Worm (Caenorhabditis elegans) whole organism, L4/young adult: ENCODE data around the gene R09E10.1.

ENCODE experiments used
- W03F9.2 ChIP-seq: fragments of 150-350 bp; optimal IDR thresholded peaks from 2 replicates; lab custom pipeline; 2014; ENCODE audit warnings: missing biosample characterization, missing genetic modification characterization
- dao-5 ChIP-seq: sonication (generic microtip); optimal IDR thresholded peaks from 2 replicates; lab custom pipeline; 2016; ENCODE audit warnings: missing genotype, missing genetic modification characterization, moderate library complexity, missing compliant biosample characterization
- him-1 ChIP-seq: sonication (generic microtip); optimal IDR thresholded peaks from 2 replicates; lab custom pipeline; 2016; ENCODE audit warnings: missing genotype, missing genetic modification reagents, missing genetic modification characterization, missing compliant biosample characterization

- TF ChIP-seq him-1 (tag; lab: Kevin White, UChicago) (no peak), dao-5 (tag; lab: Kevin White, UChicago) (no peak), W03F9.2 (tag; lab: Kevin White, UChicago) (no peak)
These were observed 22.9 kb upstream of the R09E10.1 start for ce11 chrIV:10345486-10345885.
